Fruit fly (Drosophila melanogaster) whole organism, embryonic: ENCODE results near the gene CG43886.

Source experiments
- Adf1 ChIP-seq: fragments of 200-800 bp; sonication (Bioruptor generic); IDR thresholded peaks from 2 replicates; pipeline ENCODE4 v1.3.6; 2022; ENCODE audit warnings: missing biosample characterization, missing genetic modification characterization
- Aef1 ChIP-seq: fragments of 200-800 bp; sonication (Bioruptor generic); IDR thresholded peaks from 3 replicates; pipeline ENCODE4 v1.3.6; 2022; ENCODE audit warnings: missing biosample characterization, missing genetic modification characterization
- B-H2 ChIP-seq: fragments of 200-800 bp; sonication (Bioruptor generic); optimal IDR thresholded peaks from 2 replicates; lab custom pipeline; 2018; ENCODE audit warnings: missing biosample characterization, mild to moderate bottlenecking, missing genetic modification characterization
- CG10267 ChIP-seq: fragments of 200-800 bp; sonication (Bioruptor generic); optimal IDR thresholded peaks from 2 replicates; lab custom pipeline; 2018; ENCODE audit warnings: missing biosample characterization, mild to moderate bottlenecking, missing genetic modification characterization, moderate library complexity
- CG12155 ChIP-seq: fragments of 200-800 bp; sonication (Bioruptor generic); optimal IDR thresholded peaks from 3 replicates; lab custom pipeline; 2016; ENCODE audit warnings: missing biosample characterization, missing genetic modification characterization
- CG14014 ChIP-seq: fragments of 200-800 bp; sonication (Bioruptor generic); IDR thresholded peaks from 2 replicates; pipeline ENCODE4 v1.3.6; 2022; ENCODE audit warnings: missing biosample characterization, missing genetic modification characterization
- CG1602 ChIP-seq: fragments of 200-800 bp; sonication (Bioruptor generic); optimal IDR thresholded peaks from 3 replicates; lab custom pipeline; 2016; ENCODE audit warnings: missing biosample characterization, missing genetic modification characterization
- CG18011 ChIP-seq: fragments of 200-800 bp; sonication (Bioruptor generic); optimal IDR thresholded peaks from 2 replicates; lab custom pipeline; 2017; ENCODE audit warnings: missing biosample characterization, missing genetic modification characterization, mild to moderate bottlenecking, moderate library complexity, missing genotype
- CG2889 ChIP-seq: fragments of 200-800 bp; sonication (Bioruptor generic); IDR thresholded peaks from 3 replicates; pipeline ENCODE4 v1.3.6; 2022; ENCODE audit warnings: missing biosample characterization, missing genetic modification characterization
- CG30403 ChIP-seq: fragments of 200-800 bp; sonication (Bioruptor generic); optimal IDR thresholded peaks from 3 replicates; lab custom pipeline; 2016; ENCODE audit warnings: missing biosample characterization, missing genetic modification characterization
- CG3065 ChIP-seq: fragments of 200-800 bp; sonication (Bioruptor generic); optimal IDR thresholded peaks from 2 replicates; lab custom pipeline; 2016; ENCODE audit warnings: missing biosample characterization, missing genetic modification characterization
- CG33213 ChIP-seq: fragments of 200-800 bp; sonication (Bioruptor generic); optimal IDR thresholded peaks from 3 replicates; lab custom pipeline; 2016; ENCODE audit warnings: missing biosample characterization, missing genetic modification characterization
- CG34422 ChIP-seq: fragments of 200-800 bp; sonication (Bioruptor generic); IDR thresholded peaks from 3 replicates; pipeline ENCODE4 v1.3.6; 2022; ENCODE audit warnings: missing biosample characterization, missing genetic modification characterization
- CG3995 ChIP-seq: fragments of 200-800 bp; sonication (Bioruptor generic); optimal IDR thresholded peaks from 3 replicates; lab custom pipeline; 2016; ENCODE audit warnings: missing biosample characterization, missing genetic modification characterization
- CG4617 ChIP-seq: fragments of 200-800 bp; sonication (Bioruptor generic); optimal IDR thresholded peaks from 3 replicates; lab custom pipeline; 2016; ENCODE audit warnings: missing biosample characterization, missing genetic modification characterization, borderline replicate concordance
- CG4707 ChIP-seq: fragments of 200-800 bp; sonication (Bioruptor generic); optimal IDR thresholded peaks from 2 replicates; lab custom pipeline; 2018; ENCODE audit warnings: missing biosample characterization, mild to moderate bottlenecking, missing genetic modification characterization, moderate library complexity
- CG5245 ChIP-seq: fragments of 200-800 bp; sonication (Bioruptor generic); optimal IDR thresholded peaks from 3 replicates; lab custom pipeline; 2016; ENCODE audit warnings: missing biosample characterization, missing genetic modification characterization
- CG8281 ChIP-seq: fragments of 200-800 bp; sonication (Bioruptor generic); optimal IDR thresholded peaks from 2 replicates; lab custom pipeline; 2018; ENCODE audit warnings: missing biosample characterization, mild to moderate bottlenecking, missing genetic modification characterization, moderate library complexity
- CG8944 ChIP-seq: fragments of 200-800 bp; sonication (Bioruptor generic); optimal IDR thresholded peaks from 3 replicates; lab custom pipeline; 2016; ENCODE audit warnings: missing biosample characterization, missing genetic modification characterization
- CHES-1-like ChIP-seq: fragments of 200-800 bp; sonication (Bioruptor generic); optimal IDR thresholded peaks from 2 replicates; lab custom pipeline; 2016; ENCODE audit warnings: missing biosample characterization, missing genetic modification characterization
- Dad ChIP-seq: fragments of 200-800 bp; sonication (Bioruptor generic); optimal IDR thresholded peaks from 3 replicates; lab custom pipeline; 2016; ENCODE audit warnings: missing biosample characterization, missing genetic modification characterization
- Doc3 ChIP-seq: fragments of 200-800 bp; sonication (Bioruptor generic); IDR thresholded peaks from 3 replicates; pipeline ENCODE4 v1.3.6; 2022; ENCODE audit warnings: missing biosample characterization, missing genetic modification characterization; ENCODE audit not compliant: partially characterized antibody
- Dp ChIP-seq: fragments of 200-800 bp; sonication (Bioruptor generic); optimal IDR thresholded peaks from 2 replicates; lab custom pipeline; 2018; ENCODE audit warnings: missing biosample characterization, mild to moderate bottlenecking, missing genetic modification characterization, moderate library complexity
- E2f2 ChIP-seq: fragments of 200-800 bp; sonication (Bioruptor generic); IDR thresholded peaks from 2 replicates; pipeline ENCODE4 v1.3.6; 2022; ENCODE audit warnings: missing biosample characterization, missing genetic modification characterization
- GATAe ChIP-seq: fragments of 200-800 bp; sonication (Bioruptor generic); conservative IDR thresholded peaks from 2 replicates; pipeline ENCODE4 v1.3.6; 2022; ENCODE audit warnings: missing biosample characterization, missing genetic modification characterization
- Hsf ChIP-seq: fragments of 200-800 bp; sonication (Bioruptor generic); optimal IDR thresholded peaks from 3 replicates; lab custom pipeline; 2016; ENCODE audit warnings: missing biosample characterization, missing genetic modification characterization
- Myb ChIP-seq: fragments of 200-800 bp; sonication (Bioruptor generic); optimal IDR thresholded peaks from 2 replicates; lab custom pipeline; 2016; ENCODE audit warnings: missing biosample characterization, missing genetic modification characterization
- Neu2 ChIP-seq: fragments of 200-800 bp; sonication (Bioruptor generic); optimal IDR thresholded peaks from 3 replicates; lab custom pipeline; 2016; ENCODE audit warnings: missing biosample characterization, missing genetic modification characterization, borderline replicate concordance
- Side ChIP-seq: fragments of 200-800 bp; sonication (Bioruptor generic); optimal IDR thresholded peaks from 2 replicates; lab custom pipeline; 2016; ENCODE audit warnings: missing biosample characterization, missing genetic modification characterization
- Sox102F ChIP-seq: fragments of 200-800 bp; sonication (Bioruptor generic); optimal IDR thresholded peaks from 2 replicates; lab custom pipeline; 2018; ENCODE audit warnings: missing biosample characterization, mild to moderate bottlenecking, missing genetic modification characterization, moderate library complexity
- Stat92E ChIP-seq, 3 experiments: fragments of >200 bp in 2 of 3; fragments of 200-800 bp in 1 of 3; sonication (Bioruptor generic) in 1 of 3; optimal IDR thresholded peaks; 2 replicates each; lab custom pipeline; 2017 to 2019; ENCODE audit warnings: missing biosample characterization in 3 of 3, missing genetic modification characterization in 3 of 3, mild to moderate bottlenecking in 1 of 3, moderate library complexity in 1 of 3
- YL-1 ChIP-seq: fragments of 200-800 bp; sonication (Bioruptor generic); optimal IDR thresholded peaks from 3 replicates; lab custom pipeline; 2017; ENCODE audit warnings: missing biosample characterization, mild to moderate bottlenecking, missing genetic modification characterization
- amos ChIP-seq: fragments of 200-800 bp; sonication (Bioruptor generic); IDR thresholded peaks from 2 replicates; pipeline ENCODE4 v1.3.6; 2022; ENCODE audit warnings: missing biosample characterization, missing genetic modification characterization; ENCODE audit not compliant: partially characterized antibody
- az2 ChIP-seq: fragments of 200-800 bp; sonication (Bioruptor generic); optimal IDR thresholded peaks from 3 replicates; lab custom pipeline; 2016; ENCODE audit warnings: missing biosample characterization, missing genetic modification characterization
- cg ChIP-seq: fragments of 200-800 bp; sonication (Bioruptor generic); optimal IDR thresholded peaks from 3 replicates; lab custom pipeline; 2019; ENCODE audit warnings: missing biosample characterization, mild to moderate bottlenecking, missing genetic modification characterization, moderate library complexity
- danr ChIP-seq: fragments of 200-800 bp; sonication (Bioruptor generic); IDR thresholded peaks from 2 replicates; pipeline ENCODE4 v1.3.6; 2022; ENCODE audit warnings: missing biosample characterization, missing genetic modification characterization
- dpn ChIP-seq, 2 experiments: fragments of 200-800 bp; sonication (Bioruptor generic); optimal IDR thresholded peaks; 3 replicates each; lab custom pipeline; 2016; ENCODE audit warnings: missing biosample characterization in 2 of 2, missing genetic modification characterization in 2 of 2
- ems ChIP-seq: fragments of 200-800 bp; sonication (Bioruptor generic); optimal IDR thresholded peaks from 3 replicates; lab custom pipeline; 2016; ENCODE audit warnings: missing biosample characterization, missing genetic modification characterization
- gem ChIP-seq: fragments of 200-800 bp; sonication (Bioruptor generic); optimal IDR thresholded peaks from 2 replicates; lab custom pipeline; 2019; ENCODE audit warnings: missing biosample characterization, mild to moderate bottlenecking, missing genetic modification characterization, moderate library complexity
- ken ChIP-seq: fragments of 200-800 bp; sonication (Bioruptor generic); IDR thresholded peaks from 3 replicates; pipeline ENCODE4 v1.3.6; 2022; ENCODE audit warnings: missing biosample characterization, missing genetic modification characterization
- peb ChIP-seq: fragments of 200-800 bp; sonication (Bioruptor generic); IDR thresholded peaks from 2 replicates; pipeline ENCODE4 v1.3.6; 2022; ENCODE audit warnings: missing biosample characterization, missing genetic modification characterization
- sc ChIP-seq, 3 experiments: fragments of >200 bp in 2 of 3; fragments of 200-800 bp in 1 of 3; sonication (Bioruptor generic) in 1 of 3; optimal IDR thresholded peaks; 2 replicates in 2 of 3; 3 replicates in 1 of 3; lab custom pipeline; 2017; ENCODE audit warnings: mild to moderate bottlenecking in 1 of 3, missing biosample characterization in 1 of 3, missing genetic modification characterization in 1 of 3, missing genetic modification reagents in 1 of 3
- scrt ChIP-seq: fragments of 200-800 bp; sonication (Bioruptor generic); optimal IDR thresholded peaks from 2 replicates; lab custom pipeline; 2018; ENCODE audit warnings: missing biosample characterization, mild to moderate bottlenecking, missing genetic modification characterization, moderate library complexity
- seq ChIP-seq: fragments of 200-800 bp; sonication (Bioruptor generic); IDR thresholded peaks from 2 replicates; pipeline ENCODE4 v1.3.6; 2022; ENCODE audit warnings: missing biosample characterization, missing genetic modification characterization
- sr ChIP-seq: fragments of 200-800 bp; sonication (Bioruptor generic); IDR thresholded peaks from 3 replicates; pipeline ENCODE4 v1.3.6; 2022; ENCODE audit warnings: missing biosample characterization, missing genetic modification characterization
- sug ChIP-seq: fragments of 200-800 bp; optimal IDR thresholded peaks from 2 replicates; lab custom pipeline; 2019; ENCODE audit warnings: missing biosample characterization, mild to moderate bottlenecking, missing genetic modification characterization, moderate library complexity
- tap ChIP-seq: fragments of 200-800 bp; optimal IDR thresholded peaks from 3 replicates; lab custom pipeline; 2019; ENCODE audit warnings: missing biosample characterization, mild to moderate bottlenecking, missing genetic modification characterization, moderate library complexity
- tio ChIP-seq: fragments of 200-800 bp; sonication (Bioruptor generic); optimal IDR thresholded peaks from 2 replicates; lab custom pipeline; 2017; ENCODE audit warnings: missing biosample characterization, missing genetic modification characterization, inconsistent platforms
- tna ChIP-seq: fragments of 200-800 bp; sonication (Bioruptor generic); IDR thresholded peaks from 2 replicates; pipeline ENCODE4 v1.3.6; 2022; ENCODE audit warnings: missing biosample characterization, missing genetic modification characterization; ENCODE audit not compliant: partially characterized antibody
- vfl ChIP-seq: fragments of 200-800 bp; sonication (Bioruptor generic); optimal IDR thresholded peaks from 2 replicates; lab custom pipeline; 2016; ENCODE audit warnings: missing biosample characterization, missing genetic modification characterization
- wor ChIP-seq: fragments of 200-800 bp; sonication (Bioruptor generic); IDR thresholded peaks from 2 replicates; pipeline ENCODE4 v1.3.6; 2022; ENCODE audit warnings: missing biosample characterization, missing genetic modification characterization

Gene CG43886

dm6 chr3L:8175818-8176217 lies 16.2 kb upstream of the CG43886 start, which contains the start of gene RecQ4 (continued):
- TF ChIP-seq vfl: peak; percentile 48
- TF ChIP-seq CG8281 (tag; lab: Kevin White, UChicago): no peak
- no peak for TF ChIP-seq CG1602 (GFP tag; lab: Kevin White, UChicago)
- no peak for TF ChIP-seq CG5245 (GFP tag; lab: Kevin White, UChicago)
- no peak for TF ChIP-seq CG33213 (GFP tag; lab: Kevin White, UChicago)
- peak; percentile 17 for TF ChIP-seq ems
- TF ChIP-seq cg: peak; percentile 47
- TF ChIP-seq Hsf (GFP tag; lab: Kevin White, UChicago): no peak
- peak; percentile 8 for TF ChIP-seq CG4617 (GFP tag; lab: Kevin White, UChicago)
- 0 out of 2 replicates have a peak, but pooled peaks have one; percentile 19 for TF ChIP-seq CG14014 (GFP tag; lab: Robert Waterston, UW)
- TF ChIP-seq Dp (GFP tag; lab: Kevin White, UChicago): peak; percentile 97
- no peak for TF ChIP-seq Sox102F (GFP tag; lab: Kevin White, UChicago)
- no peak for TF ChIP-seq sug (tag; lab: Kevin White, UChicago)
- TF ChIP-seq CG34422 (GFP tag; lab: Robert Waterston, UW): no peak
- TF ChIP-seq Side (GFP tag; lab: Kevin White, UChicago): no peak
- TF ChIP-seq gem (tag; lab: Kevin White, UChicago): no peak
- TF ChIP-seq CG18011 (GFP tag; lab: Kevin White, UChicago): peak; percentile 17
- peak in 1 of 2 experiments; percentile 7 for TF ChIP-seq dpn (GFP tag; optimal IDR thresholded peaks at IDR 0.05; lab: Kevin White, UChicago)
- TF ChIP-seq seq (GFP tag; lab: Robert Waterston, UW): no peak
- TF ChIP-seq Aef1: no peak
- TF ChIP-seq tio: no peak
- no peak for TF ChIP-seq wor
- TF ChIP-seq Myb (GFP tag; lab: Kevin White, UChicago): peak; percentile 46
- peak; percentile 26 for TF ChIP-seq CG30403
- TF ChIP-seq Neu2: no peak
- TF ChIP-seq CG3995 (GFP tag; lab: Kevin White, UChicago): no peak
- TF ChIP-seq az2 (GFP tag; lab: Kevin White, UChicago): no peak
- TF ChIP-seq CG8944: no peak
- TF ChIP-seq CG3065 (GFP tag; lab: Kevin White, UChicago): no peak
- TF ChIP-seq GATAe (GFP tag; lab: Robert Waterston, UW): no peak
- peak; percentile 100 for TF ChIP-seq CG4707
- no peak for TF ChIP-seq danr (GFP tag; lab: Robert Waterston, UW)
- TF ChIP-seq ken (GFP tag; lab: Robert Waterston, UW): no peak
- TF ChIP-seq YL-1 (GFP tag; lab: Kevin White, UChicago): peak; percentile 40
- TF ChIP-seq CG2889 (GFP tag; lab: Robert Waterston, UW): no peak
- no peak for TF ChIP-seq CG12155 (GFP tag; lab: Kevin White, UChicago)
- no peak for TF ChIP-seq CHES-1-like (GFP tag; lab: Kevin White, UChicago)
- TF ChIP-seq tap (tag; lab: Kevin White, UChicago): no peak
- no peak for TF ChIP-seq peb (GFP tag; lab: Robert Waterston, UW)
- TF ChIP-seq B-H2 (GFP tag; lab: Kevin White, UChicago): no peak
- peak in 1 of 3 experiments; percentile 1 for TF ChIP-seq Stat92E (GFP tag; optimal IDR thresholded peaks at IDR 0.05; lab: Kevin White, UChicago)
- no peak for TF ChIP-seq sr (GFP tag; lab: Robert Waterston, UW)
- TF ChIP-seq Dad (GFP tag; lab: Kevin White, UChicago): peak; percentile 16
- no peak for TF ChIP-seq tna (GFP tag; lab: Robert Waterston, UW)
- peak; percentile 97 for TF ChIP-seq E2f2
- TF ChIP-seq sc (optimal IDR thresholded peaks at IDR 0.05; lab: Kevin White, UChicago): no peak
- no peak for TF ChIP-seq sc (GFP tag; optimal IDR thresholded peaks at IDR 0.05; lab: Kevin White, UChicago)
- no peak for TF ChIP-seq scrt (GFP tag; lab: Kevin White, UChicago)
- 0 out of 3 replicates have a peak, but pooled peaks have one; percentile 26 for TF ChIP-seq Doc3 (GFP tag; lab: Robert Waterston, UW)
- TF ChIP-seq CG10267 (tag; lab: Kevin White, UChicago): peak; percentile 31
- peak; percentile 54 for TF ChIP-seq amos
- TF ChIP-seq Adf1 (GFP tag; lab: Robert Waterston, UW): no peak
